Worm (Caenorhabditis elegans) whole organism, L1 larva: ENCODE results near the gene T03G11.10.

Experiments
- C04F5.9 ChIP-seq: sonication (generic microtip); optimal IDR thresholded peaks from 2 replicates; lab custom pipeline; 2016; ENCODE audit warnings: missing genetic modification characterization, missing compliant biosample characterization
- F16B12.6 ChIP-seq: fragments of 150-350 bp; optimal IDR thresholded peaks from 2 replicates; lab custom pipeline; 2014; ENCODE audit warnings: missing biosample characterization, missing genetic modification characterization
- Y116A8C.19 ChIP-seq: sonication (generic microtip); optimal IDR thresholded peaks from 2 replicates; lab custom pipeline; 2016; ENCODE audit warnings: missing compliant biosample characterization, missing genetic modification characterization, borderline replicate concordance
- aha-1 ChIP-seq: fragments of 150-350 bp; optimal IDR thresholded peaks from 2 replicates; lab custom pipeline; 2014; ENCODE audit warnings: missing biosample characterization, missing genetic modification characterization
- aly-2 ChIP-seq: fragments of 150-350 bp; optimal IDR thresholded peaks from 2 replicates; lab custom pipeline; 2014; ENCODE audit warnings: missing biosample characterization, missing genetic modification characterization
- ama-1 ChIP-seq: fragments of 150-350 bp; optimal IDR thresholded peaks from 2 replicates; lab custom pipeline; 2014
- ceh-63 ChIP-seq: fragments of 200-800 bp; sonication (Bioruptor generic); optimal IDR thresholded peaks from 2 replicates; lab custom pipeline; 2018; ENCODE audit warnings: mild to moderate bottlenecking, missing genetic modification characterization, missing compliant biosample characterization
- ceh-8 ChIP-seq: fragments of 200-800 bp; sonication (Bioruptor generic); optimal IDR thresholded peaks from 2 replicates; lab custom pipeline; 2018; ENCODE audit warnings: mild to moderate bottlenecking, missing genetic modification characterization, moderate library complexity, missing compliant biosample characterization
- ceh-82 ChIP-seq, 3 experiments: fragments of 150-350 bp in 1 of 3; sonication (generic microtip) in 2 of 3; optimal IDR thresholded peaks; 2 replicates each; lab custom pipeline; 2014 to 2017; ENCODE audit warnings: missing biosample characterization in 3 of 3, missing genetic modification characterization in 3 of 3
- ceh-88 ChIP-seq: fragments of 200-800 bp; sonication (Bioruptor generic); IDR thresholded peaks from 2 replicates; pipeline ENCODE4 v1.3.6; 2022; ENCODE audit warnings: missing genetic modification characterization, missing compliant biosample characterization
- ceh-90 ChIP-seq: sonication (generic microtip); optimal IDR thresholded peaks from 2 replicates; lab custom pipeline; 2016; ENCODE audit warnings: missing genetic modification characterization, missing compliant biosample characterization
- ces-1 ChIP-seq: fragments of 150-350 bp; optimal IDR thresholded peaks from 2 replicates; lab custom pipeline; 2014; ENCODE audit warnings: missing biosample characterization, missing genetic modification reagents, missing genetic modification characterization
- dpl-1 ChIP-seq, 3 experiments: fragments of 150-350 bp in 2 of 3; sonication (generic microtip) in 1 of 3; optimal IDR thresholded peaks; 2 replicates each; lab custom pipeline; 2014 to 2017; ENCODE audit warnings: missing biosample characterization in 3 of 3, missing genetic modification characterization in 3 of 3, missing genetic modification reagents in 3 of 3
- efl-1 ChIP-seq, 4 experiments: fragments of 150-350 bp; optimal IDR thresholded peaks in 3 of 4; peaks in 1 of 4; 1 replicate in 1 of 4; 2 replicates in 3 of 4; lab custom pipeline; 2014; ENCODE audit warnings: missing biosample characterization in 2 of 4, missing genetic modification characterization in 2 of 4, missing genetic modification reagents in 2 of 4
- egl-13 ChIP-seq: sonication (generic microtip); optimal IDR thresholded peaks from 2 replicates; lab custom pipeline; 2016; ENCODE audit warnings: missing genotype, missing genetic modification reagents, missing genetic modification characterization, missing compliant biosample characterization
- elt-2 ChIP-seq: sonication (generic microtip); optimal IDR thresholded peaks from 2 replicates; lab custom pipeline; 2016; ENCODE audit warnings: missing genetic modification characterization, mild to moderate bottlenecking, inconsistent platforms, missing compliant biosample characterization, missing genetic modification reagents
- ets-5 ChIP-seq: fragments of 200-800 bp; sonication (Bioruptor generic); IDR thresholded peaks from 2 replicates; pipeline ENCODE4 v1.3.6; 2022; ENCODE audit warnings: missing genetic modification characterization, missing compliant biosample characterization
- fkh-10 ChIP-seq: sonication (generic microtip); optimal IDR thresholded peaks from 2 replicates; lab custom pipeline; 2017; ENCODE audit warnings: missing biosample characterization, missing genetic modification reagents, missing genetic modification characterization
- hlh-4 ChIP-seq: sonication (generic microtip); optimal IDR thresholded peaks from 2 replicates; lab custom pipeline; 2016; ENCODE audit warnings: mild to moderate bottlenecking, missing genetic modification characterization, missing compliant biosample characterization
- hpl-2 ChIP-seq: fragments of 150-350 bp; optimal IDR thresholded peaks from 2 replicates; lab custom pipeline; 2014; ENCODE audit warnings: missing biosample characterization, missing genetic modification reagents, missing genetic modification characterization
- irx-1 ChIP-seq: sonication (generic microtip); optimal IDR thresholded peaks from 2 replicates; lab custom pipeline; 2016; ENCODE audit warnings: missing genetic modification characterization, missing compliant biosample characterization
- jun-1 ChIP-seq: fragments of 150-350 bp; optimal IDR thresholded peaks from 2 replicates; lab custom pipeline; 2014; ENCODE audit warnings: missing biosample characterization, missing genetic modification reagents, missing genetic modification characterization
- lin-13 ChIP-seq: fragments of 150-350 bp; optimal IDR thresholded peaks from 2 replicates; lab custom pipeline; 2014; ENCODE audit warnings: missing biosample characterization, missing genetic modification reagents, missing genetic modification characterization
- lin-15B ChIP-seq: fragments of 150-350 bp; sonication (generic microtip); optimal IDR thresholded peaks from 3 replicates; lab custom pipeline; 2014; ENCODE audit warnings: missing biosample characterization, missing genetic modification characterization
- lin-39 ChIP-seq: fragments of 150-350 bp; optimal IDR thresholded peaks from 2 replicates; lab custom pipeline; 2014; ENCODE audit warnings: missing biosample characterization, missing genetic modification reagents, missing genetic modification characterization
- lsy-2 ChIP-seq, 2 experiments: fragments of 150-350 bp; optimal IDR thresholded peaks; 2 replicates each; lab custom pipeline; 2014; ENCODE audit warnings: missing biosample characterization in 2 of 2, missing genetic modification characterization in 2 of 2
- mdl-1 ChIP-seq, 2 experiments: fragments of 150-350 bp; optimal IDR thresholded peaks; 2 replicates each; lab custom pipeline; 2014 to 2017; ENCODE audit warnings: missing biosample characterization in 2 of 2, missing genetic modification characterization in 2 of 2, inconsistent platforms in 1 of 2
- mef-2 ChIP-seq: fragments of 150-350 bp; optimal IDR thresholded peaks from 2 replicates; lab custom pipeline; 2014; ENCODE audit warnings: missing biosample characterization, missing genetic modification characterization
- nhr-11 ChIP-seq: fragments of 150-350 bp; optimal IDR thresholded peaks from 2 replicates; lab custom pipeline; 2014; ENCODE audit warnings: missing biosample characterization, missing genetic modification characterization
- nhr-12 ChIP-seq: sonication (generic microtip); optimal IDR thresholded peaks from 2 replicates; lab custom pipeline; 2017; ENCODE audit warnings: missing biosample characterization, missing genetic modification characterization
- nhr-28 ChIP-seq: fragments of 150-350 bp; optimal IDR thresholded peaks from 2 replicates; lab custom pipeline; 2014; ENCODE audit warnings: missing biosample characterization, missing genetic modification characterization
- nhr-71 ChIP-seq: sonication (generic microtip); optimal IDR thresholded peaks from 2 replicates; lab custom pipeline; 2016; ENCODE audit warnings: mild to moderate bottlenecking, missing genetic modification characterization, moderate library complexity, missing compliant biosample characterization
- nhr-76 ChIP-seq: sonication (generic microtip); optimal IDR thresholded peaks from 2 replicates; lab custom pipeline; 2017; ENCODE audit warnings: missing biosample characterization, missing genetic modification characterization
- nhr-84 ChIP-seq: sonication (generic microtip); optimal IDR thresholded peaks from 2 replicates; lab custom pipeline; 2017; ENCODE audit warnings: missing biosample characterization, missing genetic modification characterization
- nhr-85 ChIP-seq: sonication (generic microtip); peaks from one replicate; lab custom pipeline; 2016; ENCODE audit warnings: missing genetic modification characterization, inconsistent platforms, missing compliant biosample characterization
- nhr-90 ChIP-seq: sonication (generic microtip); optimal IDR thresholded peaks from 2 replicates; lab custom pipeline; 2016; ENCODE audit warnings: mild to moderate bottlenecking, missing genetic modification characterization, missing compliant biosample characterization; ENCODE audit not compliant: poor library complexity
- pax-3 ChIP-seq: fragments of 200-800 bp; sonication (Bioruptor generic); optimal IDR thresholded peaks from 2 replicates; lab custom pipeline; 2018; ENCODE audit warnings: mild to moderate bottlenecking, missing genetic modification characterization, moderate library complexity, missing compliant biosample characterization
- snpc-4 ChIP-seq: fragments of 150-350 bp; optimal IDR thresholded peaks from 2 replicates; lab custom pipeline; 2014; ENCODE audit warnings: missing biosample characterization, missing genetic modification characterization
- snu-23 ChIP-seq: sonication (generic microtip); optimal IDR thresholded peaks from 2 replicates; lab custom pipeline; 2016; ENCODE audit warnings: missing genetic modification characterization, missing compliant biosample characterization
- sox-4 ChIP-seq: sonication (generic microtip); optimal IDR thresholded peaks from 2 replicates; lab custom pipeline; 2016; ENCODE audit warnings: missing genetic modification characterization, missing compliant biosample characterization
- sptf-1 ChIP-seq: fragments of 150-350 bp; optimal IDR thresholded peaks from 2 replicates; lab custom pipeline; 2014; ENCODE audit warnings: missing biosample characterization, missing genetic modification characterization
- sup-37 ChIP-seq: fragments of 200-800 bp; sonication (Bioruptor generic); optimal IDR thresholded peaks from 2 replicates; lab custom pipeline; 2018; ENCODE audit warnings: mild to moderate bottlenecking, missing genetic modification characterization, missing compliant biosample characterization
- swsn-7 ChIP-seq: sonication (generic microtip); optimal IDR thresholded peaks from 2 replicates; lab custom pipeline; 2016; ENCODE audit warnings: missing genetic modification characterization, missing compliant biosample characterization
- tbx-2 ChIP-seq: sonication (generic microtip); optimal IDR thresholded peaks from 2 replicates; lab custom pipeline; 2016; ENCODE audit warnings: missing genetic modification characterization, missing compliant biosample characterization
- tlp-1 ChIP-seq: fragments of 150-350 bp; optimal IDR thresholded peaks from 2 replicates; lab custom pipeline; 2014; ENCODE audit warnings: missing biosample characterization, missing genetic modification characterization
- unc-130 ChIP-seq: fragments of 150-350 bp; optimal IDR thresholded peaks from 2 replicates; lab custom pipeline; 2017; ENCODE audit warnings: missing biosample characterization, missing genetic modification characterization, inconsistent platforms
- unc-30 ChIP-seq: sonication (generic microtip); optimal IDR thresholded peaks from 2 replicates; lab custom pipeline; 2017; ENCODE audit warnings: missing biosample characterization, missing genetic modification characterization
- unc-62 ChIP-seq: fragments of 150-350 bp; optimal IDR thresholded peaks from 2 replicates; lab custom pipeline; 2014; ENCODE audit warnings: missing biosample characterization, missing genetic modification reagents, missing genetic modification characterization
- unc-98 ChIP-seq: fragments of 200-800 bp; sonication (Bioruptor generic); IDR thresholded peaks from 2 replicates; pipeline ENCODE4 v1.3.6; 2022; ENCODE audit warnings: missing genetic modification characterization, missing compliant biosample characterization
- xbp-1 ChIP-seq: sonication (generic microtip); optimal IDR thresholded peaks from 2 replicates; lab custom pipeline; 2016; ENCODE audit warnings: missing genetic modification characterization, missing compliant biosample characterization
- zag-1 ChIP-seq: fragments of 150-350 bp; optimal IDR thresholded peaks from 2 replicates; lab custom pipeline; 2014; ENCODE audit warnings: missing biosample characterization, missing genetic modification characterization
- zip-4 ChIP-seq: fragments of 200-800 bp; sonication (Bioruptor generic); optimal IDR thresholded peaks from 2 replicates; lab custom pipeline; 2018; ENCODE audit warnings: mild to moderate bottlenecking, missing genetic modification characterization, moderate library complexity, missing compliant biosample characterization
- ztf-11 ChIP-seq, 2 experiments: sonication (generic microtip); optimal IDR thresholded peaks; 2 replicates each; lab custom pipeline; 2016 to 2017; ENCODE audit warnings: missing genetic modification characterization in 2 of 2, missing biosample characterization in 1 of 2, missing compliant biosample characterization in 1 of 2
- ztf-4 ChIP-seq: fragments of 150-350 bp; optimal IDR thresholded peaks from 2 replicates; lab custom pipeline; 2014; ENCODE audit warnings: missing biosample characterization, missing genetic modification characterization

The T03G11.10 gene

DNA sequence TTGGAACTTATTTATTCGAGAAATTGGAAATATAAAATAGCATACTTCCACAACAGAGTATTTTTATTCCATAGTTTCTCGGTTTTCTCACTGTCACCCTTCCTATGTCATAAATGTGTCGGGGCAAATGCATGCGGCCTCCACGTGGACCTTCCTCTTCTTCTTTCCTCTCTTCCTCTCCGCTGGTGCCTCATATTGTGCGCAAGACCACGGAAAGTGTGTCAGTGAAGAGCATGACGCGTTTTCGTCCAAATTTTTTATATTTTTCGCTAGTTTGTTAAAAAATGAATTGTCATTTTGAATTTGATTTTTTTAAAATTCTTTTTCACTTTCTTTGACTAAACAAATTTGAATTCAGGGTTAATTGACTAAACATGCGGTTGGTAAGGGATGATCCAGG lies 5.9 kb downstream of the T03G11.10 start, which contains the start of gene mans-3 (continued):
- peak; percentile 74 for TF ChIP-seq elt-2 (tag; lab: Kevin White, UChicago)
- peak in 1 of 2 experiments; percentile 65 for TF ChIP-seq ztf-11 (tag; optimal IDR thresholded peaks at IDR 0.05; lab: Kevin White, UChicago)
- TF ChIP-seq fkh-10 (GFP tag; lab: Kevin White, UChicago), result peak; percentile 82
- TF ChIP-seq ama-1 (lab: Kevin White, UChicago), result no peak
- TF ChIP-seq Y116A8C.19 (tag; lab: Kevin White, UChicago), result no peak
- TF ChIP-seq egl-13, result peak; percentile 84
- no peak for TF ChIP-seq nhr-76
- peak; percentile 57 for TF ChIP-seq nhr-11 (tag; lab: Kevin White, UChicago)
- TF ChIP-seq zag-1, result no peak
- no peak for TF ChIP-seq ceh-90
- peak; percentile 92 for TF ChIP-seq tbx-2 (tag; lab: Kevin White, UChicago)
- no peak for TF ChIP-seq nhr-84
- no peak for TF ChIP-seq hlh-4 (tag; lab: Kevin White, UChicago)
- peak; percentile 74 for TF ChIP-seq snpc-4 (tag; lab: Kevin White, UChicago)
- peak; percentile 95 for TF ChIP-seq nhr-85
- TF ChIP-seq sptf-1 (tag; lab: Kevin White, UChicago), result no peak
- peak; percentile 94 for TF ChIP-seq swsn-7 (tag; lab: Kevin White, UChicago)
- peak; percentile 83 for TF ChIP-seq lin-13 (GFP tag; lab: Kevin White, UChicago)
- TF ChIP-seq jun-1, result peak; percentile 81
- peak; percentile 77 for TF ChIP-seq ceh-8 (GFP tag; lab: Kevin White, UChicago)
- no peak for TF ChIP-seq unc-98 (GFP tag; lab: Robert Waterston, UW)
- no peak for TF ChIP-seq ceh-63 (GFP tag; lab: Kevin White, UChicago)
- peak; percentile 97 for TF ChIP-seq snu-23
- TF ChIP-seq unc-62 (GFP tag; lab: Kevin White, UChicago), result no peak
- TF ChIP-seq unc-30 (tag; lab: Kevin White, UChicago), result no peak
- peak; percentile 76 to 77 for TF ChIP-seq efl-1 (optimal IDR thresholded peaks at IDR 0.05; lab: Kevin White, UChicago)
- TF ChIP-seq efl-1 (GFP tag; optimal IDR thresholded peaks at IDR 0.05 in 1 of 2; lab: Kevin White, UChicago), result peak; percentile 70 to 96
- TF ChIP-seq sup-37 (GFP tag; lab: Kevin White, UChicago), result peak; percentile 67
- TF ChIP-seq tlp-1, result no peak
- TF ChIP-seq irx-1 (tag; lab: Kevin White, UChicago), result peak; percentile 77
- TF ChIP-seq lsy-2 (tag; optimal IDR thresholded peaks at IDR 0.05; lab: Kevin White, UChicago), result peak; percentile 90 to 91
- peak; percentile 58 for TF ChIP-seq sox-4
- TF ChIP-seq dpl-1 (GFP tag; optimal IDR thresholded peaks at IDR 0.05; lab: Kevin White, UChicago), result peak; percentile 71 to 80 (median 80)
- peak; percentile 86 to 89 (median 86) for TF ChIP-seq ceh-82 (tag; optimal IDR thresholded peaks at IDR 0.05; lab: Kevin White, UChicago)
- TF ChIP-seq nhr-71 (tag; lab: Kevin White, UChicago), result peak; percentile 96
- no peak for TF ChIP-seq ces-1 (GFP tag; lab: Kevin White, UChicago)
- peak; percentile 75 for TF ChIP-seq mef-2 (tag; lab: Kevin White, UChicago)
- TF ChIP-seq C04F5.9 (tag; lab: Kevin White, UChicago), result peak; percentile 36
- peak; percentile 58 for TF ChIP-seq hpl-2 (GFP tag; lab: Kevin White, UChicago)
- peak; percentile 77 for TF ChIP-seq ztf-4 (tag; lab: Kevin White, UChicago)
- no peak for TF ChIP-seq nhr-28 (tag; lab: Kevin White, UChicago)
- TF ChIP-seq F16B12.6 (tag; lab: Kevin White, UChicago), result peak; percentile 38
- peak; percentile 76 for TF ChIP-seq pax-3 (tag; lab: Kevin White, UChicago)
- TF ChIP-seq mdl-1 (tag; optimal IDR thresholded peaks at IDR 0.05; lab: Kevin White, UChicago), result peak; percentile 76 to 99
- peak; percentile 61 for TF ChIP-seq aly-2 (tag; lab: Kevin White, UChicago)
- TF ChIP-seq ceh-88 (GFP tag; lab: Robert Waterston, UW), result no peak
- TF ChIP-seq aha-1, result no peak
- peak; percentile 70 for TF ChIP-seq unc-130
- TF ChIP-seq nhr-12 (tag; lab: Kevin White, UChicago), result no peak
- peak; percentile 95 for TF ChIP-seq xbp-1 (tag; lab: Kevin White, UChicago)
- peak; percentile 46 for TF ChIP-seq zip-4
- no peak for TF ChIP-seq ets-5 (GFP tag; lab: Robert Waterston, UW)
- peak; percentile 54 for TF ChIP-seq lin-15B (tag; lab: Kevin White, UChicago)
- TF ChIP-seq nhr-90, result peak; percentile 90
- peak; percentile 78 for TF ChIP-seq lin-39 (tag; lab: Kevin White, UChicago)
